Worm (Caenorhabditis elegans) whole organism, young adult: Measurements from ENCODE around the gene F58E6.4.

Source experiments
- B0336.3 ChIP-seq: fragments of 200-800 bp; sonication (Bioruptor generic); IDR thresholded peaks from 2 replicates; pipeline ENCODE4 v1.3.6; 2022; ENCODE audit warnings: missing genetic modification characterization, missing compliant biosample characterization
- C06A6.2 ChIP-seq: fragments of 200-800 bp; sonication (Bioruptor generic); conservative IDR thresholded peaks from 2 replicates; pipeline ENCODE4 v1.3.6; 2022; ENCODE audit warnings: missing genetic modification characterization, missing compliant biosample characterization
- F10E7.11 ChIP-seq: sonication (generic microtip); optimal IDR thresholded peaks from 2 replicates; lab custom pipeline; 2017; ENCODE audit warnings: mild to moderate bottlenecking, missing genetic modification characterization, moderate library complexity, missing compliant biosample characterization
- F22D6.2 ChIP-seq: sonication (generic microtip); optimal IDR thresholded peaks from 2 replicates; lab custom pipeline; 2016; ENCODE audit warnings: mild to moderate bottlenecking, missing genetic modification characterization, missing compliant biosample characterization
- F23B12.7 ChIP-seq: sonication (generic microtip); optimal IDR thresholded peaks from 2 replicates; lab custom pipeline; 2017; ENCODE audit warnings: missing genetic modification characterization, mild to moderate bottlenecking, missing compliant biosample characterization, antibody characterized with exemption, moderate library complexity; ENCODE audit not compliant: insufficient read depth
- F49E8.2 ChIP-seq: sonication (generic microtip); optimal IDR thresholded peaks from 3 replicates; lab custom pipeline; 2017; ENCODE audit warnings: missing genetic modification characterization, mild to moderate bottlenecking, missing compliant biosample characterization, antibody characterized with exemption, moderate library complexity; ENCODE audit not compliant: insufficient read depth
- F57A8.1 ChIP-seq: fragments of 200-800 bp; sonication (Bioruptor generic); optimal IDR thresholded peaks from 2 replicates; lab custom pipeline; 2018; ENCODE audit warnings: mild to moderate bottlenecking, missing genetic modification characterization, moderate library complexity, missing compliant biosample characterization
- K11D2.4 ChIP-seq: fragments of 200-800 bp; sonication (Bioruptor generic); IDR thresholded peaks from 2 replicates; pipeline ENCODE4 v1.3.6; 2022; ENCODE audit warnings: missing genetic modification reagents, missing genetic modification characterization, missing compliant biosample characterization
- Y79H2A.3 ChIP-seq: fragments of 200-800 bp; sonication (Bioruptor generic); conservative IDR thresholded peaks from 2 replicates; pipeline ENCODE4 v1.3.6; 2022; ENCODE audit warnings: missing genetic modification reagents, missing genetic modification characterization, missing compliant biosample characterization
- aptf-2 ChIP-seq: fragments of 200-800 bp; sonication (Bioruptor generic); conservative IDR thresholded peaks from 2 replicates; pipeline ENCODE4 v1.3.6; 2022; ENCODE audit warnings: missing genetic modification reagents, missing genetic modification characterization, missing compliant biosample characterization
- atf-7 ChIP-seq: sonication (generic microtip); optimal IDR thresholded peaks from 2 replicates; lab custom pipeline; 2017; ENCODE audit warnings: mild to moderate bottlenecking, missing genetic modification characterization, missing compliant biosample characterization
- athp-1 ChIP-seq: sonication (generic microtip); optimal IDR thresholded peaks from 2 replicates; lab custom pipeline; 2017; ENCODE audit warnings: mild to moderate bottlenecking, missing genetic modification characterization, missing compliant biosample characterization
- attf-3 ChIP-seq: fragments of 200-800 bp; sonication (Bioruptor generic); conservative IDR thresholded peaks from 2 replicates; pipeline ENCODE4 v1.3.6; 2022; ENCODE audit warnings: missing genetic modification reagents, missing genetic modification characterization, missing compliant biosample characterization
- ccch-3 ChIP-seq: fragments of 200-800 bp; sonication (Bioruptor generic); optimal IDR thresholded peaks from 2 replicates; lab custom pipeline; 2018; ENCODE audit warnings: mild to moderate bottlenecking, missing genetic modification characterization, missing compliant biosample characterization
- cebp-2 ChIP-seq: fragments of 200-800 bp; sonication (Bioruptor generic); IDR thresholded peaks from 2 replicates; pipeline ENCODE4 v1.3.6; 2022; ENCODE audit warnings: missing genetic modification characterization, missing compliant biosample characterization
- ceh-40 ChIP-seq: fragments of 200-800 bp; sonication (Bioruptor generic); IDR thresholded peaks from 2 replicates; pipeline ENCODE4 v1.3.6; 2022; ENCODE audit warnings: missing genetic modification characterization, missing compliant biosample characterization
- ceh-79 ChIP-seq: sonication (generic microtip); optimal IDR thresholded peaks from 2 replicates; lab custom pipeline; 2017; ENCODE audit warnings: mild to moderate bottlenecking, missing genetic modification characterization, missing compliant biosample characterization
- ceh-91 ChIP-seq: fragments of 200-800 bp; sonication (Bioruptor generic); IDR thresholded peaks from 2 replicates; pipeline ENCODE4 v1.3.6; 2022; ENCODE audit warnings: missing genetic modification reagents, missing genetic modification characterization, missing compliant biosample characterization
- chd-7 ChIP-seq: sonication (generic microtip); optimal IDR thresholded peaks from 2 replicates; lab custom pipeline; 2016; ENCODE audit warnings: mild to moderate bottlenecking, missing genetic modification characterization, moderate library complexity, missing compliant biosample characterization
- die-1 ChIP-seq: sonication (generic microtip); optimal IDR thresholded peaks from 2 replicates; lab custom pipeline; 2016; ENCODE audit warnings: missing genotype, mild to moderate bottlenecking, missing genetic modification characterization, missing compliant biosample characterization
- dpl-1 ChIP-seq: fragments of 150-350 bp; optimal IDR thresholded peaks from 2 replicates; lab custom pipeline; 2014; ENCODE audit warnings: missing biosample characterization, missing genetic modification reagents, missing genetic modification characterization
- egl-18 ChIP-seq: fragments of 200-800 bp; sonication (Bioruptor generic); IDR thresholded peaks from 2 replicates; pipeline ENCODE4 v1.3.6; 2022; ENCODE audit warnings: missing genetic modification reagents, missing genetic modification characterization, missing compliant biosample characterization
- ets-4 ChIP-seq: fragments of 200-800 bp; sonication (Bioruptor generic); optimal IDR thresholded peaks from 2 replicates; lab custom pipeline; 2018; ENCODE audit warnings: mild to moderate bottlenecking, missing genetic modification characterization, missing compliant biosample characterization
- gei-17 ChIP-seq: fragments of 200-800 bp; sonication (Bioruptor generic); optimal IDR thresholded peaks from 2 replicates; lab custom pipeline; 2018; ENCODE audit warnings: mild to moderate bottlenecking, missing genetic modification characterization, missing compliant biosample characterization
- him-1 ChIP-seq: sonication (generic microtip); optimal IDR thresholded peaks from 2 replicates; lab custom pipeline; 2016; ENCODE audit warnings: missing genotype, missing genetic modification reagents, missing genetic modification characterization, missing compliant biosample characterization
- hlh-12 ChIP-seq: sonication (generic microtip); optimal IDR thresholded peaks from 2 replicates; lab custom pipeline; 2016; ENCODE audit warnings: missing genetic modification characterization, missing compliant biosample characterization
- hmg-20 ChIP-seq: fragments of 200-800 bp; sonication (Bioruptor generic); IDR thresholded peaks from 2 replicates; pipeline ENCODE4 v1.3.6; 2022; ENCODE audit warnings: missing genetic modification reagents, missing genetic modification characterization, missing compliant biosample characterization
- hrde-1 ChIP-seq: sonication (generic microtip); optimal IDR thresholded peaks from 2 replicates; lab custom pipeline; 2016; ENCODE audit warnings: missing genetic modification characterization, mild to moderate bottlenecking, missing compliant biosample characterization, moderate library complexity, missing genotype, missing genetic modification reagents, borderline replicate concordance
- lin-26 ChIP-seq: fragments of 200-800 bp; sonication (Bioruptor generic); IDR thresholded peaks from 2 replicates; pipeline ENCODE4 v1.3.6; 2022; ENCODE audit warnings: missing genetic modification reagents, missing genetic modification characterization, missing compliant biosample characterization
- lin-54 ChIP-seq: fragments of 200-800 bp; sonication (Bioruptor generic); optimal IDR thresholded peaks from 2 replicates; lab custom pipeline; 2018; ENCODE audit warnings: mild to moderate bottlenecking, missing genetic modification characterization, missing compliant biosample characterization
- lir-1 ChIP-seq: fragments of 200-800 bp; sonication (Bioruptor generic); conservative IDR thresholded peaks from 2 replicates; pipeline ENCODE4 v1.3.6; 2022; ENCODE audit warnings: missing genetic modification reagents, missing genetic modification characterization, missing compliant biosample characterization
- lsy-27 ChIP-seq: sonication (generic microtip); optimal IDR thresholded peaks from 2 replicates; lab custom pipeline; 2017; ENCODE audit warnings: missing genetic modification characterization, mild to moderate bottlenecking, missing compliant biosample characterization, antibody characterized with exemption, missing genotype, borderline replicate concordance; ENCODE audit not compliant: insufficient read depth
- mes-4 ChIP-seq: sonication (generic microtip); optimal IDR thresholded peaks from 2 replicates; lab custom pipeline; 2016; ENCODE audit warnings: missing genotype, missing genetic modification characterization, missing compliant biosample characterization
- mxl-1 ChIP-seq: sonication (generic microtip); optimal IDR thresholded peaks from 2 replicates; lab custom pipeline; 2016; ENCODE audit warnings: missing genetic modification characterization, missing compliant biosample characterization
- nhr-80 ChIP-seq: sonication (generic microtip); optimal IDR thresholded peaks from 2 replicates; lab custom pipeline; 2016; ENCODE audit warnings: missing genetic modification characterization, missing compliant biosample characterization
- rcor-1 ChIP-seq: fragments of 200-800 bp; sonication (Bioruptor generic); IDR thresholded peaks from 2 replicates; pipeline ENCODE4 v1.3.6; 2022; ENCODE audit warnings: missing genetic modification reagents, missing genetic modification characterization, missing compliant biosample characterization
- repo-1 ChIP-seq: sonication (generic microtip); optimal IDR thresholded peaks from 2 replicates; lab custom pipeline; 2017; ENCODE audit warnings: mild to moderate bottlenecking, missing genetic modification characterization, missing compliant biosample characterization
- sea-2 ChIP-seq: fragments of 200-800 bp; sonication (Bioruptor generic); IDR thresholded peaks from 2 replicates; pipeline ENCODE4 v1.3.6; 2022; ENCODE audit warnings: missing genetic modification characterization, missing compliant biosample characterization
- snpc-1.3 ChIP-seq: sonication (generic microtip); optimal IDR thresholded peaks from 2 replicates; lab custom pipeline; 2017; ENCODE audit warnings: missing genetic modification characterization, mild to moderate bottlenecking, missing compliant biosample characterization, antibody characterized with exemption, moderate library complexity, missing genotype, missing genetic modification reagents; ENCODE audit not compliant: insufficient read depth
- snpc-3.4 ChIP-seq: sonication (generic microtip); optimal IDR thresholded peaks from 2 replicates; lab custom pipeline; 2017; ENCODE audit warnings: missing genetic modification characterization, mild to moderate bottlenecking, missing compliant biosample characterization, antibody characterized with exemption, moderate library complexity, missing genotype, missing genetic modification reagents
- sptf-2 ChIP-seq: fragments of 200-800 bp; sonication (Bioruptor generic); optimal IDR thresholded peaks from 2 replicates; lab custom pipeline; 2018; ENCODE audit warnings: mild to moderate bottlenecking, missing genetic modification characterization, missing compliant biosample characterization
- tlf-1 ChIP-seq: fragments of 200-800 bp; sonication (Bioruptor generic); optimal IDR thresholded peaks from 2 replicates; lab custom pipeline; 2018; ENCODE audit warnings: mild to moderate bottlenecking, missing genetic modification characterization, missing compliant biosample characterization
- unc-130 ChIP-seq: sonication (generic microtip); optimal IDR thresholded peaks from 2 replicates; lab custom pipeline; 2016; ENCODE audit warnings: missing genetic modification reagents, missing genetic modification characterization, missing compliant biosample characterization
- xnd-1 ChIP-seq: sonication (generic microtip); optimal IDR thresholded peaks from 2 replicates; lab custom pipeline; 2016; ENCODE audit warnings: missing genotype, missing genetic modification reagents, missing genetic modification characterization, missing compliant biosample characterization
- zfh-2 ChIP-seq: fragments of 200-800 bp; sonication (Bioruptor generic); conservative IDR thresholded peaks from 2 replicates; pipeline ENCODE4 v1.3.6; 2022; ENCODE audit warnings: missing genetic modification reagents, missing genetic modification characterization, missing compliant biosample characterization
- ztf-22 ChIP-seq: fragments of 200-800 bp; sonication (Bioruptor generic); optimal IDR thresholded peaks from 2 replicates; lab custom pipeline; 2018; ENCODE audit warnings: mild to moderate bottlenecking, missing genetic modification characterization, moderate library complexity, missing compliant biosample characterization
- ztf-26 ChIP-seq: sonication (generic microtip); optimal IDR thresholded peaks from 2 replicates; lab custom pipeline; 2017; ENCODE audit warnings: missing genetic modification characterization, missing compliant biosample characterization

F58E6.4 gene

ce11 chrV:9789657-9790261 is 39.6 kb upstream of the F58E6.4 start, which contains the start of gene ztf-7 (continued):
- TF ChIP-seq Y79H2A.3 (GFP tag; lab: Robert Waterston, UW) (no peak), die-1 (tag; lab: Kevin White, UChicago) (no peak), ceh-40 (GFP tag; lab: Robert Waterston, UW) (no peak), gei-17 (GFP tag; lab: Kevin White, UChicago) (peak; percentile 89), mes-4 (tag; lab: Kevin White, UChicago) (no peak), zfh-2 (GFP tag; lab: Robert Waterston, UW) (no peak), F10E7.11 (tag; lab: Kevin White, UChicago) (no peak), F22D6.2 (tag; lab: Kevin White, UChicago) (peak; percentile 87), cebp-2 (GFP tag; lab: Robert Waterston, UW) (peak; percentile 65; the same call in 1 of the 2 replicates), snpc-3.4 (tag; lab: Kevin White, UChicago) (no peak), nhr-80 (peak; percentile 99), repo-1 (tag; lab: Kevin White, UChicago) (peak; percentile 96), attf-3 (GFP tag; lab: Robert Waterston, UW) (peak; percentile 51; the same call in 1 of the 2 replicates), ccch-3 (no peak), ceh-79 (tag; lab: Kevin White, UChicago) (peak; percentile 32), hrde-1 (no peak), hmg-20 (GFP tag; lab: Robert Waterston, UW) (peak; percentile 63), sea-2 (GFP tag; lab: Robert Waterston, UW) (peak; percentile 70; the same call in 1 of the 2 replicates), rcor-1 (GFP tag; lab: Robert Waterston, UW) (peak; percentile 92), F49E8.2 (tag; lab: Kevin White, UChicago) (peak; percentile 3), aptf-2 (GFP tag; lab: Robert Waterston, UW) (0 out of 2 replicates have a peak, but pooled peaks have one; percentile 20), lsy-27 (tag; lab: Kevin White, UChicago) (no peak), snpc-1.3 (tag; lab: Kevin White, UChicago) (no peak), B0336.3 (GFP tag; lab: Robert Waterston, UW) (peak; percentile 98), ztf-26 (tag; lab: Kevin White, UChicago) (peak; percentile 97), ets-4 (GFP tag; lab: Kevin White, UChicago) (peak; percentile 86), hlh-12 (tag; lab: Kevin White, UChicago) (no peak), sptf-2 (GFP tag; lab: Kevin White, UChicago) (no peak), unc-130 (GFP tag; lab: Kevin White, UChicago) (no peak), ztf-22 (GFP tag; lab: Kevin White, UChicago) (peak; percentile 95), athp-1 (peak; percentile 61), lin-54 (GFP tag; lab: Kevin White, UChicago) (peak; percentile 91)

ce11 chrV:9786721-9787131 is 36.5 kb upstream of the F58E6.4 start, which contains the start of gene F46B6.6:
Gene F46B6.6, minus strand, starts transcription at chrV:9786868.
- no peak for TF ChIP-seq F57A8.1
- no peak for TF ChIP-seq mxl-1 (tag; lab: Kevin White, UChicago)
- TF ChIP-seq chd-7 (tag; lab: Kevin White, UChicago), result peak; percentile 80
- TF ChIP-seq K11D2.4 (GFP tag; lab: Robert Waterston, UW), result peak; percentile 41; the same call in 1 of the 2 replicates
- TF ChIP-seq egl-18 (GFP tag; lab: Robert Waterston, UW), result no peak
- no peak; the same call in 1 of the 2 replicates for TF ChIP-seq lin-26 (GFP tag; lab: Robert Waterston, UW)
- TF ChIP-seq mes-4 (tag; lab: Kevin White, UChicago), result no peak
- peak; percentile 12 for TF ChIP-seq tlf-1 (GFP tag; lab: Kevin White, UChicago)
- TF ChIP-seq him-1, result no peak
- TF ChIP-seq ztf-26 (tag; lab: Kevin White, UChicago), result no peak
- 0 out of 2 replicates have a peak, but pooled peaks have one; percentile 10 for TF ChIP-seq C06A6.2 (GFP tag; lab: Robert Waterston, UW)
- no peak for TF ChIP-seq F23B12.7 (tag; lab: Kevin White, UChicago)
- no peak for TF ChIP-seq ceh-91
- peak; percentile 46 for TF ChIP-seq atf-7 (tag; lab: Kevin White, UChicago)
- no peak; the same call in 1 of the 2 replicates for TF ChIP-seq lir-1 (GFP tag; lab: Robert Waterston, UW)
- TF ChIP-seq dpl-1, result no peak
- no peak for TF ChIP-seq hlh-12 (tag; lab: Kevin White, UChicago)
- TF ChIP-seq xnd-1 (tag; lab: Kevin White, UChicago), result no peak
- no peak for TF ChIP-seq ccch-3
